Fruit fly (Drosophila melanogaster) whole organism, pupa: ENCODE measurements around the gene hwt.

ENCODE experiments used
- CG14655 ChIP-seq: fragments of 200-800 bp; sonication (Bioruptor generic); optimal IDR thresholded peaks from 3 replicates; lab custom pipeline; 2017; ENCODE audit warnings: mild to moderate bottlenecking, missing biosample characterization, missing genetic modification reagents, missing genetic modification characterization
- CG15710 ChIP-seq: fragments of 200-800 bp; sonication (Bioruptor generic); optimal IDR thresholded peaks from 2 replicates; lab custom pipeline; 2018; ENCODE audit warnings: missing biosample characterization, mild to moderate bottlenecking, missing genetic modification characterization, moderate library complexity
- CG9948 ChIP-seq: fragments of 200-800 bp; sonication (Bioruptor generic); optimal IDR thresholded peaks from 2 replicates; lab custom pipeline; 2018; ENCODE audit warnings: missing biosample characterization, mild to moderate bottlenecking, missing genetic modification characterization, moderate library complexity
- EcR ChIP-seq: fragments of 200-800 bp; sonication (Bioruptor generic); optimal IDR thresholded peaks from 3 replicates; lab custom pipeline; 2019; ENCODE audit warnings: missing biosample characterization, missing genetic modification characterization, mild to moderate bottlenecking, moderate library complexity, missing genetic modification reagents
- Pif1B ChIP-seq: fragments of 200-800 bp; sonication (Bioruptor generic); optimal IDR thresholded peaks from 3 replicates; lab custom pipeline; 2016; ENCODE audit warnings: missing biosample characterization, missing genetic modification characterization

DNA sequence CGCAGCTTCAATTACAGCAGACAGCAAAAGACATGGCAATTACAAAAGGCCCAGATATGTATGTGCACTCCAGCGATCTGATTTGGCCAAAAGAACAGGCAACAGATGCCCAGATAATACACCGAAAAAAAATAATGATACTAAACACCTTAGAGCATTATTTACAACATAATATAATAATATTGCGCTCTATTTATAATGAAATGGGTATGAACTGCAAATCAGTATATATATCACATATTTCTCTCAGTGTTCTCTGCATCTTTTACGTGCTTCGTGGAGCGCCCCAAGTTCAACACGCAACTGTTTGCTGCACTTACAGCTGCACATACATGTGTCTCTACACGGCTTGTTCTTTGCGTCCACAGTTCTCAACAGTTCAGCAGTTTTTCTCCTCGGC lies 60.7 kb downstream of the hwt start:
- peak; percentile 74 for TF ChIP-seq CG14655
- peak; percentile 26 for TF ChIP-seq Pif1B
- TF ChIP-seq EcR (GFP tag; lab: Kevin White, UChicago): no peak
- peak; percentile 68 for TF ChIP-seq CG9948 (tag; lab: Kevin White, UChicago)
- peak; percentile 61 for TF ChIP-seq CG15710 (tag; lab: Kevin White, UChicago)
